Worm (Caenorhabditis elegans) whole organism, late embryonic: ENCODE results near the gene srh-190.

Experiments
- C08G9.2 ChIP-seq: sonication (generic microtip); optimal IDR thresholded peaks from 2 replicates; lab custom pipeline; 2016; ENCODE audit warnings: mild to moderate bottlenecking, missing genetic modification characterization, moderate library complexity, missing compliant biosample characterization
- C38D4.7 ChIP-seq: fragments of 200-800 bp; sonication (Bioruptor generic); optimal IDR thresholded peaks from 2 replicates; lab custom pipeline; 2018; ENCODE audit warnings: mild to moderate bottlenecking, missing genetic modification characterization, moderate library complexity, missing compliant biosample characterization
- K02D7.2 ChIP-seq: sonication (generic microtip); optimal IDR thresholded peaks from 2 replicates; lab custom pipeline; 2017; ENCODE audit warnings: mild to moderate bottlenecking, missing genetic modification characterization, missing compliant biosample characterization
- K09A11.1 ChIP-seq: sonication (generic microtip); optimal IDR thresholded peaks from 2 replicates; lab custom pipeline; 2017; ENCODE audit warnings: antibody characterized with exemption, mild to moderate bottlenecking, missing genetic modification characterization, missing compliant biosample characterization; ENCODE audit not compliant: insufficient read depth
- ama-1 ChIP-seq: fragments of 150-350 bp; optimal IDR thresholded peaks from 2 replicates; lab custom pipeline; 2014
- ceh-14 ChIP-seq: sonication (generic microtip); optimal IDR thresholded peaks from 2 replicates; lab custom pipeline; 2016; ENCODE audit warnings: missing genotype, missing genetic modification characterization, missing compliant biosample characterization
- ceh-19 ChIP-seq: fragments of 200-800 bp; sonication (Bioruptor generic); optimal IDR thresholded peaks from 2 replicates; lab custom pipeline; 2018; ENCODE audit warnings: mild to moderate bottlenecking, missing genetic modification characterization, missing compliant biosample characterization
- ceh-34 ChIP-seq: sonication (generic microtip); optimal IDR thresholded peaks from 2 replicates; lab custom pipeline; 2016; ENCODE audit warnings: mild to moderate bottlenecking, missing genetic modification characterization, missing compliant biosample characterization
- ceh-45 ChIP-seq: fragments of 200-800 bp; sonication (Bioruptor generic); IDR thresholded peaks from 2 replicates; pipeline ENCODE4 v1.3.6; 2022; ENCODE audit warnings: missing genetic modification reagents, missing genetic modification characterization, missing compliant biosample characterization
- ets-4 ChIP-seq: sonication (generic microtip); optimal IDR thresholded peaks from 2 replicates; lab custom pipeline; 2016; ENCODE audit warnings: missing genetic modification characterization, missing compliant biosample characterization
- eyg-1 ChIP-seq: sonication (generic microtip); optimal IDR thresholded peaks from 2 replicates; lab custom pipeline; 2016; ENCODE audit warnings: missing genotype, missing genetic modification characterization, missing compliant biosample characterization
- hlh-13 ChIP-seq: fragments of 200-800 bp; sonication (Bioruptor generic); optimal IDR thresholded peaks from 2 replicates; lab custom pipeline; 2018; ENCODE audit warnings: mild to moderate bottlenecking, missing genetic modification characterization, missing compliant biosample characterization
- hlh-15 ChIP-seq: sonication (generic microtip); optimal IDR thresholded peaks from 2 replicates; lab custom pipeline; 2016; ENCODE audit warnings: missing genetic modification characterization, missing compliant biosample characterization
- hlh-6 ChIP-seq: sonication (generic microtip); optimal IDR thresholded peaks from 2 replicates; lab custom pipeline; 2016; ENCODE audit warnings: missing genotype, missing genetic modification characterization, missing compliant biosample characterization
- hlh-8 ChIP-seq: sonication (generic microtip); optimal IDR thresholded peaks from 2 replicates; lab custom pipeline; 2016; ENCODE audit warnings: missing genotype, missing genetic modification characterization, missing compliant biosample characterization
- madf-2 ChIP-seq: sonication (generic microtip); optimal IDR thresholded peaks from 2 replicates; lab custom pipeline; 2017; ENCODE audit warnings: missing genetic modification characterization, missing compliant biosample characterization
- mec-3 ChIP-seq: sonication (generic microtip); optimal IDR thresholded peaks from 2 replicates; lab custom pipeline; 2016; ENCODE audit warnings: borderline replicate concordance, missing genetic modification characterization, missing compliant biosample characterization
- nfya-1 ChIP-seq: sonication (generic microtip); optimal IDR thresholded peaks from 2 replicates; lab custom pipeline; 2017; ENCODE audit warnings: missing genetic modification characterization, mild to moderate bottlenecking, missing compliant biosample characterization, antibody characterized with exemption, moderate library complexity
- nhr-11 ChIP-seq: fragments of 150-350 bp; optimal IDR thresholded peaks from 2 replicates; lab custom pipeline; 2014; ENCODE audit warnings: missing biosample characterization, missing genetic modification characterization
- nhr-232 ChIP-seq: sonication (generic microtip); optimal IDR thresholded peaks from 2 replicates; lab custom pipeline; 2016; ENCODE audit warnings: missing genetic modification characterization, missing compliant biosample characterization
- pag-3 ChIP-seq: sonication (generic microtip); optimal IDR thresholded peaks from 2 replicates; lab custom pipeline; 2016; ENCODE audit warnings: missing compliant biosample characterization, missing genetic modification characterization, borderline replicate concordance
- pha-2 ChIP-seq: sonication (generic microtip); optimal IDR thresholded peaks from 2 replicates; lab custom pipeline; 2017; ENCODE audit warnings: mild to moderate bottlenecking, missing genetic modification characterization, missing compliant biosample characterization
- pha-4 ChIP-seq: fragments of 150-350 bp; optimal IDR thresholded peaks from 2 replicates; lab custom pipeline; 2018; ENCODE audit warnings: missing biosample characterization, missing genetic modification reagents, missing genetic modification characterization
- pqm-1 ChIP-seq: sonication (generic microtip); optimal IDR thresholded peaks from 2 replicates; lab custom pipeline; 2016; ENCODE audit warnings: missing genetic modification characterization, missing compliant biosample characterization
- pros-1 ChIP-seq: fragments of 150-350 bp; optimal IDR thresholded peaks from 2 replicates; lab custom pipeline; 2014; ENCODE audit warnings: missing biosample characterization, missing genetic modification reagents, missing genetic modification characterization
- ref-2 ChIP-seq: sonication (generic microtip); optimal IDR thresholded peaks from 2 replicates; lab custom pipeline; 2016; ENCODE audit warnings: missing genetic modification characterization, missing compliant biosample characterization
- sdc-2 ChIP-seq: sonication (generic microtip); optimal IDR thresholded peaks from 2 replicates; lab custom pipeline; 2016; ENCODE audit warnings: missing genotype, missing genetic modification characterization, missing compliant biosample characterization
- syd-9 ChIP-seq: sonication (generic microtip); optimal IDR thresholded peaks from 2 replicates; lab custom pipeline; 2016; ENCODE audit warnings: mild to moderate bottlenecking, missing genetic modification characterization, moderate library complexity, missing compliant biosample characterization
- tbx-7 ChIP-seq: sonication (generic microtip); optimal IDR thresholded peaks from 2 replicates; lab custom pipeline; 2016; ENCODE audit warnings: missing genotype, missing genetic modification characterization, missing compliant biosample characterization
- unc-3 ChIP-seq, 2 experiments: fragments of 200-800 bp in 1 of 2; sonication (Bioruptor generic) in 1 of 2; sonication (generic microtip) in 1 of 2; conservative IDR thresholded peaks in 1 of 2; optimal IDR thresholded peaks in 1 of 2; 2 replicates each; pipeline versions ENCODE4 v1.3.6 to Lab custom; 2016 to 2022; ENCODE audit warnings: missing compliant biosample characterization in 2 of 2, missing genetic modification characterization in 2 of 2, missing genetic modification reagents in 1 of 2
- unc-42 ChIP-seq: sonication (generic microtip); optimal IDR thresholded peaks from 2 replicates; lab custom pipeline; 2016; ENCODE audit warnings: missing genotype, missing genetic modification characterization, missing compliant biosample characterization
- unc-55 ChIP-seq: sonication (generic microtip); optimal IDR thresholded peaks from 2 replicates; lab custom pipeline; 2017; ENCODE audit warnings: missing biosample characterization, missing genetic modification reagents, missing genetic modification characterization
- unc-86 ChIP-seq: sonication (generic microtip); optimal IDR thresholded peaks from 2 replicates; lab custom pipeline; 2016; ENCODE audit warnings: missing genetic modification characterization, missing compliant biosample characterization
- zip-5 ChIP-seq: sonication (generic microtip); optimal IDR thresholded peaks from 2 replicates; lab custom pipeline; 2016; ENCODE audit warnings: missing genetic modification characterization, missing compliant biosample characterization

srh-190 gene

DNA sequence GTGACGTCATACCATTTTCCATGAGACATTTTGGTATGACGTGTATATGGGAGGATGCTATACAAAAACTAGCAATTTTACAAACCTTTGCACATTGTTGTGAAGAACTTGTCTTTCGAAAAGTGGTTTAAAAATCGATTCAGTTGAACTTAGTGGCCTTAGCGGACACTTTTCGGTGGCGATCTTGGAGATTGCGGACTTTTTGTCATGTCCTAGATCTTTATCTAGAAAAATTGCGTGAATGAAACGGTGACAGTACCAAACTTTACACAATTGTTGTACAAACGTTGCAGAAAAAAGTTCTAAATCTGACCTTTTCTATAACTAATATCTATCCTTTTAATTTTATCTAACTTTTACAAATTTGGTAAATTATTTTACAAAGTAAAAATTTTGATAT, 37.6 kb upstream of the srh-190 start:
- TF ChIP-seq hlh-6 (tag; lab: Kevin White, UChicago), result no peak
- no peak for TF ChIP-seq hlh-15 (tag; lab: Kevin White, UChicago)
- no peak for TF ChIP-seq pros-1 (tag; lab: Kevin White, UChicago)

DNA sequence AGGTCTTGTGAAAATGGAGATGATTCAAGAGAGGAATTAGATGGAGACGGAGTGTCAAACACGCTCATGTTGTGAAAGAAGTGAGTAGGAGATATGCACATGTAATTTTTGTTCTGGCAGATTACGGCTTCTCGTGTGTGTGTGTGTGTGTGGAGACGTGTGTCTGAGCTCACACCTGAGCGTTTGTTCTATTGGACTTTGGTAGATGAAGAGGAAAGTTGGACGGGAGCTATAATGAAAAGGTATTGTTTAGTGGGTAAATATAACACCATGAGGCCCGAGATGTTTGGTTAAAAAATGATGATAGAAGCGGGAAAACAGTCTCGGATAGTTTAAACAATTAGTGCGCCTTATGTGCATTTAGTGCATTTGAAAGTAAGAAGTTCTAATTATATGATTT, 34.0 kb upstream of the srh-190 start, which contains the start of gene nhr-157:
Gene nhr-157 (minus strand): TSS at position 101 of the 400 bp plus-strand sequence.
- no peak for TF ChIP-seq syd-9 (tag; lab: Kevin White, UChicago)
- no peak for TF ChIP-seq ets-4
- no peak for TF ChIP-seq hlh-8 (tag; lab: Kevin White, UChicago)
- no peak for TF ChIP-seq pha-2 (tag; lab: Kevin White, UChicago)
- TF ChIP-seq, all 69 proteins: peak for 0

DNA sequence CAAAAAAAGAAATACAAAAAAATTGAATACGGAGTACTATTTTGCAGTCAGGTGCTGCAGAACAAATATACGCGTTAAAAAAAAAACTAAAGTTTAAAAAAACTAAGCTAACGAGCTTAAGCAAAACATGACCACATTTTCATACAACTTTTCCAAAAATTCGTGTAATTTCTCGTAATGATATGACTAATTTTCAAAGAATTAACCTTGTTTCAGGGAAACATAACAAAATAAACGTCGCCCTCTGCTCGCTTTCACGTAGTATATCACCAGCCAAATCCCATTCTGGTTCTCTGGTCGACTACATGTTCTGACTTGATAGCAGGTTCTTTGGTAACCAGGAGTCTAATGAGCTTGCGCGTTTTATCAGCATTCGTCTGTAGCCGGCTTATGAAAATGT, 32.5 kb upstream of the srh-190 start:
- no peak for TF ChIP-seq eyg-1
- no peak for TF ChIP-seq pha-4 (tag; lab: Kevin White, UChicago)
- TF ChIP-seq ceh-14, result no peak
- no peak for TF ChIP-seq pqm-1 (tag; lab: Kevin White, UChicago)
- TF ChIP-seq, all 69 proteins: peak for 0

DNA sequence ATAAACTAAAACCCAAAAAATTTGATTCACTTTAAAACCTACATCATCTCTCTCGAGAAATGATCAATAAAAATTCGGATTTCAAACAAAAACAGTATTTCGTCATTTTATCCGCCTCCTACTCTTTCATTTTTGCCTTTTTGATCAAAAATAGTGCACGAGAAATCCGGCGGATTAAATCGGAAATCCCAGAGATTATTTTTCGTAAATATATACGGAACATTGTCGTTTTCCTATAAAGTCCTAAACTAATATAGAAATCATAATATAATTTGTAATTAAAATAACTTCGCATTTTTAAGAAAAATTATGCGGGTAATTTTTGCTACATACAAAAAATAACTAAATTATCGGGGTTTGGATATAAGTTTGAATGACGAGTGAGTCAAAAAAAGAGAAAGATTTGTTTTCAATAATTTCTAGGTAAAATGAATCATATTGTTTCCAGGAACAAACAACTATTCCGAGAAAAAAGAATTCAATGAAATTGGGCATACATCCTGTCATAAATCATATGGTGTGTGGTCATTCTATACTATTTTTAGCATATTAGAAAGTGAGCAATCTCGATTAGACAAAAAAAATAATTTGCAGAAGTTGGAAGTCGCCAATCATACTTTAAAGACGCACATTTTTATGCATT, 28.7 kb upstream of the srh-190 start, which contains the start of gene nhr-158:
Gene nhr-158 (minus strand): TSS at position 51 of the 643 bp plus-strand sequence.
- TF ChIP-seq madf-2 (tag; lab: Kevin White, UChicago) (no peak), mec-3 (tag; lab: Kevin White, UChicago) (no peak), syd-9 (tag; lab: Kevin White, UChicago) (no peak), C38D4.7 (GFP tag; lab: Kevin White, UChicago) (no peak), ama-1 (lab: Kevin White, UChicago) (no peak), unc-42 (no peak), pag-3 (tag; lab: Kevin White, UChicago) (no peak), C08G9.2 (tag; lab: Kevin White, UChicago) (no peak), K09A11.1 (no peak), sdc-2 (tag; lab: Kevin White, UChicago) (no peak), hlh-8 (tag; lab: Kevin White, UChicago) (no peak), K02D7.2 (tag; lab: Kevin White, UChicago) (no peak), unc-55 (no peak)

DNA sequence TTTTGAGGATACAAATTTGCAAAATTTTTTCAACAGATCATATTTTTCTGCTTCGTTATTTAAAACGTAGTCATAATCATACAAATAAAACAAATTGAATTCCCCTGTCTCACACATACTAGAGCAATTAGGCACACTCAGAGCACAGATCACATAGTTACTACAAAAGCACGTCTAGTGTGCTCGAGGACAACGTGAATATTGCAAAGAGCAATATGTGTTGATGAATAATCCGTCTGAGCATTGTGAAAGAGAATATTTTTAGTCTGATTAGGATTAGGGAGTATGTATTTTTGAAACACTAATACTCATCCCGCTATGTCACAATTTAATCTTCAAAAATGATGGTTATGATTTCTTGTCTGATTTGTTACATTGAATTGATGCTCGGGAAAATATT, 25.7 kb upstream of the srh-190 start:
- TF ChIP-seq ceh-19 (no peak), syd-9 (tag; lab: Kevin White, UChicago) (no peak), pha-2 (tag; lab: Kevin White, UChicago) (no peak), ceh-34 (no peak), mec-3 (tag; lab: Kevin White, UChicago) (no peak), nfya-1 (tag; lab: Kevin White, UChicago) (no peak), zip-5 (tag; lab: Kevin White, UChicago) (no peak), pag-3 (tag; lab: Kevin White, UChicago) (no peak), ref-2 (no peak), unc-3 (GFP tag; conservative IDR thresholded peaks at IDR 0.05; lab: Robert Waterston, UW) (no peak), unc-3 (tag; optimal IDR thresholded peaks at IDR 0.05; lab: Kevin White, UChicago) (no peak)

DNA sequence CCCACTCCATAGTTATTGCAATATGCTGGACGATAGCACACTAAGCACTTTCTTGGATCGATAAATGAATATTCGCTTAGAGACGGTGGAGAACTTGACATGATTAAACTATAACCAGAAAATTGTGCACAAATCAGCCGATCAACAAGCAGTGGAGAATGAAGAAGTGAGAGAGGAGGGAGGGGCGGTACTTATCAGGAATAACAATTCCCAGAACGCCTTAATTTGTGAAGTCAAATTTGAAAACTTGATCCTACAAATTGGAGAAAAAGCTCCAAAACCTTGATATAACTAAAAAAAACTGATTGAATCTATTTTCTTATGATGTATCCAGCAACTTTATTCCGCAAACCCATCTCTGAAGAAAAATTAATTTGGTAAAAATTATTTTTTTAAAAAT, 24.7 kb upstream of the srh-190 start, which contains the start of gene nhr-159:
Gene nhr-159 (minus strand): TSS at position 101 of the 400 bp plus-strand sequence.
- TF ChIP-seq ceh-45 (GFP tag; lab: Robert Waterston, UW), result no peak
- TF ChIP-seq tbx-7 (tag; lab: Kevin White, UChicago), result no peak
- TF ChIP-seq nhr-11, result no peak
- TF ChIP-seq hlh-13 (GFP tag; lab: Kevin White, UChicago), result no peak
- no peak for TF ChIP-seq unc-86 (tag; lab: Kevin White, UChicago)
- no peak for TF ChIP-seq eyg-1
- no peak for TF ChIP-seq madf-2 (tag; lab: Kevin White, UChicago)
- no peak for TF ChIP-seq nhr-232 (tag; lab: Kevin White, UChicago)
- TF ChIP-seq unc-55, result no peak
